Worm (Caenorhabditis elegans): Measurements from ENCODE around the gene Y17D7C.2.
A peak's percentile ranks its signal among the peaks of the same experiment; 100 is the strongest.

Y17D7C.2 gene

ce11 chrV:18705319-18706062 lies 14.3 kb downstream of the Y17D7C.2 start:
- TF ChIP-seq ztf-4 (tag; optimal IDR thresholded peaks at IDR 0.05) = no peak
- TF ChIP-seq tbx-2 (tag; optimal IDR thresholded peaks at IDR 0.05) = no peak
- TF ChIP-seq mml-1 (tag; optimal IDR thresholded peaks at IDR 0.05) = no peak
- TF ChIP-seq ceh-9 (tag; optimal IDR thresholded peaks at IDR 0.05) = no peak
- no peak for TF ChIP-seq unc-62 (GFP tag; optimal IDR thresholded peaks at IDR 0.05)
- no peak for TF ChIP-seq elt-2 (tag; optimal IDR thresholded peaks at IDR 0.05)
- TF ChIP-seq nhr-67 (tag; optimal IDR thresholded peaks at IDR 0.05) = no peak
- no peak for TF ChIP-seq pqm-1 (tag; optimal IDR thresholded peaks at IDR 0.05)
- no peak for TF ChIP-seq skn-1 (tag; optimal IDR thresholded peaks at IDR 0.05)
- no peak for TF ChIP-seq R02D3.7 (tag; optimal IDR thresholded peaks at IDR 0.05)
- no peak for TF ChIP-seq eor-1 (tag; optimal IDR thresholded peaks at IDR 0.05)
- no peak for TF ChIP-seq mdl-1 (tag; optimal IDR thresholded peaks at IDR 0.05)
- TF ChIP-seq nfya-1 (tag; optimal IDR thresholded peaks at IDR 0.05; ENCODE audit: insufficient read depth) = no peak
- no peak for TF ChIP-seq fkh-10 (GFP tag; optimal IDR thresholded peaks at IDR 0.05)
- TF ChIP-seq daf-12 (tag; optimal IDR thresholded peaks at IDR 0.05) = no peak
- no peak for TF ChIP-seq lin-15B (tag; optimal IDR thresholded peaks at IDR 0.05)
- TF ChIP-seq jun-1 (tag; optimal IDR thresholded peaks at IDR 0.05) = no peak
- TF ChIP-seq nhr-237 (tag; optimal IDR thresholded peaks at IDR 0.05) = no peak
- TF ChIP-seq hmg-11 (tag; optimal IDR thresholded peaks at IDR 0.05) = no peak
- TF ChIP-seq lin-39 (tag; optimal IDR thresholded peaks at IDR 0.05) = no peak

ce11 chrV:18701306-18701705 lies 18.5 kb downstream of the Y17D7C.2 start, which contains the start of gene Y69H2.9:
Y69H2.9 (plus strand) TSS chrV:18701538.
- TF ChIP-seq R02D3.7 (tag; optimal IDR thresholded peaks at IDR 0.05) (no peak), nhr-77 (tag; optimal IDR thresholded peaks at IDR 0.05) (no peak), fos-1 (tag; optimal IDR thresholded peaks at IDR 0.05) (no peak), ztf-11 (tag; optimal IDR thresholded peaks at IDR 0.05) (no peak), zag-1 (tag; optimal IDR thresholded peaks at IDR 0.05) (no peak), elt-2 (tag; optimal IDR thresholded peaks at IDR 0.05) (peak; percentile 90), lin-15B (tag; optimal IDR thresholded peaks at IDR 0.05) (no peak), ceh-16 (tag; optimal IDR thresholded peaks at IDR 0.05) (no peak), daf-12 (tag; optimal IDR thresholded peaks at IDR 0.05) (no peak), nhr-237 (tag; optimal IDR thresholded peaks at IDR 0.05) (no peak), nhr-25 (tag; optimal IDR thresholded peaks at IDR 0.05) (no peak), sea-2 (GFP tag; optimal IDR thresholded peaks at IDR 0.05) (no peak), pqm-1 (tag; optimal IDR thresholded peaks at IDR 0.05) (peak; percentile 59), eor-1 (tag; optimal IDR thresholded peaks at IDR 0.05) (no peak), pha-4 (tag; optimal IDR thresholded peaks at IDR 0.05) (peak; percentile 17), nhr-23 (tag; optimal IDR thresholded peaks at IDR 0.05) (no peak), nhr-67 (tag; optimal IDR thresholded peaks at IDR 0.05) (no peak), ceh-82 (tag; optimal IDR thresholded peaks at IDR 0.05) (no peak), mml-1 (tag; optimal IDR thresholded peaks at IDR 0.05) (no peak), elt-3 (tag; optimal IDR thresholded peaks at IDR 0.05) (no peak), nhr-28 (tag; optimal IDR thresholded peaks at IDR 0.05) (no peak), fkh-10 (GFP tag; optimal IDR thresholded peaks at IDR 0.05) (no peak), nhr-43 (tag; optimal IDR thresholded peaks at IDR 0.05; ENCODE audit: poor library complexity, severe bottlenecking) (no peak), ztf-4 (tag; optimal IDR thresholded peaks at IDR 0.05) (no peak), ceh-28 (tag; optimal IDR thresholded peaks at IDR 0.05) (no peak)

- no peak for TF ChIP-seq fkh-2 (tag; optimal IDR thresholded peaks at IDR 0.05)
- no peak for TF ChIP-seq ceh-9 (tag; optimal IDR thresholded peaks at IDR 0.05)
- no peak for TF ChIP-seq skn-1 (tag; optimal IDR thresholded peaks at IDR 0.05)
- TF ChIP-seq nhr-43 (tag; optimal IDR thresholded peaks at IDR 0.05; ENCODE audit: poor library complexity, severe bottlenecking) = no peak
- TF ChIP-seq ceh-16 (tag; optimal IDR thresholded peaks at IDR 0.05) = no peak
- no peak for TF ChIP-seq mml-1 (tag; optimal IDR thresholded peaks at IDR 0.05)
- no peak for TF ChIP-seq nhr-77 (tag; optimal IDR thresholded peaks at IDR 0.05)
- no peak for TF ChIP-seq elt-3 (tag; optimal IDR thresholded peaks at IDR 0.05)
- no peak for TF ChIP-seq snpc-4 (tag; optimal IDR thresholded peaks at IDR 0.05)
These were observed 20.5 kb downstream of the Y17D7C.2 start, which contains the start of gene nhr-241 for ce11 chrV:18699326-18699725. nhr-241 (plus strand) TSS chrV:18699451.

Measured in whole organism, L3 larva.